Fruit fly (Drosophila melanogaster) whole organism, embryonic: ENCODE measurements around the gene Bap111.

Source experiments
- Adf1 ChIP-seq: fragments of 200-800 bp; sonication (Bioruptor generic); IDR thresholded peaks from 2 replicates; pipeline ENCODE4 v1.3.6; 2022; ENCODE audit warnings: missing biosample characterization, missing genetic modification characterization
- B-H1 ChIP-seq: fragments of 200-800 bp; sonication (Bioruptor generic); IDR thresholded peaks from 3 replicates; pipeline ENCODE4 v1.3.6; 2022; ENCODE audit warnings: missing biosample characterization, missing genetic modification characterization
- Bgb ChIP-seq: fragments of 200-800 bp; sonication (Bioruptor generic); IDR thresholded peaks from 2 replicates; pipeline ENCODE4 v1.3.6; 2022; ENCODE audit warnings: missing biosample characterization, missing genetic modification characterization; ENCODE audit not compliant: partially characterized antibody
- CG10959 ChIP-seq: fragments of 200-800 bp; sonication (Bioruptor generic); IDR thresholded peaks from 2 replicates; pipeline ENCODE4 v1.3.6; 2022; ENCODE audit warnings: missing biosample characterization, missing genetic modification characterization
- CG12071 ChIP-seq: fragments of 200-800 bp; sonication (Bioruptor generic); optimal IDR thresholded peaks from 3 replicates; lab custom pipeline; 2018; ENCODE audit warnings: missing biosample characterization, mild to moderate bottlenecking, missing genetic modification characterization
- CG12299 ChIP-seq: fragments of 200-800 bp; sonication (Bioruptor generic); optimal IDR thresholded peaks from 2 replicates; lab custom pipeline; 2018; ENCODE audit warnings: missing biosample characterization, mild to moderate bottlenecking, missing genetic modification characterization
- CG12769 ChIP-seq: fragments of 200-800 bp; sonication (Bioruptor generic); optimal IDR thresholded peaks from 2 replicates; lab custom pipeline; 2019; ENCODE audit warnings: missing biosample characterization, mild to moderate bottlenecking, missing genetic modification characterization, moderate library complexity
- CG14014 ChIP-seq: fragments of 200-800 bp; sonication (Bioruptor generic); IDR thresholded peaks from 2 replicates; pipeline ENCODE4 v1.3.6; 2022; ENCODE audit warnings: missing biosample characterization, missing genetic modification characterization
- CG14441 ChIP-seq: fragments of 200-800 bp; sonication (Bioruptor generic); IDR thresholded peaks from 2 replicates; pipeline ENCODE4 v1.3.6; 2022; ENCODE audit warnings: missing biosample characterization, missing genetic modification characterization
- CG16779 ChIP-seq: fragments of 200-800 bp; sonication (Bioruptor generic); IDR thresholded peaks from 2 replicates; pipeline ENCODE4 v1.3.6; 2022; ENCODE audit warnings: missing biosample characterization, missing genetic modification characterization
- CG18476 ChIP-seq: fragments of 200-800 bp; sonication (Bioruptor generic); optimal IDR thresholded peaks from 2 replicates; lab custom pipeline; 2016; ENCODE audit warnings: missing biosample characterization, mild to moderate bottlenecking, missing genetic modification characterization
- CG3163 ChIP-seq: fragments of 200-800 bp; sonication (Bioruptor generic); optimal IDR thresholded peaks from 3 replicates; lab custom pipeline; 2016; ENCODE audit warnings: missing biosample characterization, missing genetic modification characterization
- CG34376 ChIP-seq: fragments of 200-800 bp; sonication (Bioruptor generic); optimal IDR thresholded peaks from 2 replicates; lab custom pipeline; 2018; ENCODE audit warnings: missing biosample characterization, mild to moderate bottlenecking, missing genetic modification characterization
- CG4360 ChIP-seq: fragments of 200-800 bp; sonication (Bioruptor generic); IDR thresholded peaks from 2 replicates; pipeline ENCODE4 v1.3.6; 2022; ENCODE audit warnings: missing biosample characterization, missing genetic modification characterization
- CG4404 ChIP-seq: fragments of 200-800 bp; sonication (Bioruptor generic); IDR thresholded peaks from 2 replicates; pipeline ENCODE4 v1.3.6; 2022; ENCODE audit warnings: missing biosample characterization, missing genetic modification characterization
- CG4730 ChIP-seq: fragments of 200-800 bp; sonication (Bioruptor generic); IDR thresholded peaks from 2 replicates; pipeline ENCODE4 v1.3.6; 2022; ENCODE audit warnings: missing biosample characterization, missing genetic modification characterization
- CG5180 ChIP-seq: fragments of 200-800 bp; sonication (Bioruptor generic); optimal IDR thresholded peaks from 3 replicates; lab custom pipeline; 2017; ENCODE audit warnings: missing biosample characterization, missing genetic modification characterization, mild to moderate bottlenecking, moderate library complexity, missing genetic modification reagents
- CG8281 ChIP-seq: fragments of 200-800 bp; sonication (Bioruptor generic); optimal IDR thresholded peaks from 2 replicates; lab custom pipeline; 2018; ENCODE audit warnings: missing biosample characterization, mild to moderate bottlenecking, missing genetic modification characterization, moderate library complexity
- CG8388 ChIP-seq: fragments of 200-800 bp; sonication (Bioruptor generic); optimal IDR thresholded peaks from 2 replicates; lab custom pipeline; 2019; ENCODE audit warnings: missing biosample characterization, mild to moderate bottlenecking, missing genetic modification characterization, moderate library complexity
- CkIIα-i1 ChIP-seq: fragments of 200-800 bp; sonication (Bioruptor generic); IDR thresholded peaks from 2 replicates; pipeline ENCODE4 v1.3.6; 2022; ENCODE audit warnings: missing biosample characterization, missing genetic modification characterization
- Mes4 ChIP-seq: fragments of 200-800 bp; sonication (Bioruptor generic); optimal IDR thresholded peaks from 2 replicates; lab custom pipeline; 2016; ENCODE audit warnings: missing biosample characterization, missing genetic modification characterization
- NfI ChIP-seq: fragments of 200-800 bp; sonication (Bioruptor generic); optimal IDR thresholded peaks from 3 replicates; lab custom pipeline; 2018; ENCODE audit warnings: missing biosample characterization, mild to moderate bottlenecking, missing genetic modification characterization, moderate library complexity
- Pdp1 ChIP-seq, 2 experiments: fragments of 200-800 bp; sonication (Bioruptor generic); optimal IDR thresholded peaks; 3 replicates each; lab custom pipeline; 2016; ENCODE audit warnings: missing biosample characterization in 2 of 2, missing genetic modification characterization in 2 of 2, mild to moderate bottlenecking in 1 of 2, moderate library complexity in 1 of 2
- Ptx1 ChIP-seq: fragments of 200-800 bp; sonication (Bioruptor generic); IDR thresholded peaks from 2 replicates; pipeline ENCODE4 v1.3.6; 2022; ENCODE audit warnings: missing biosample characterization, missing genetic modification characterization
- Sox100B ChIP-seq: fragments of 200-800 bp; sonication (Bioruptor generic); optimal IDR thresholded peaks from 3 replicates; lab custom pipeline; 2018; ENCODE audit warnings: missing biosample characterization, mild to moderate bottlenecking, missing genetic modification characterization
- Sry-δ ChIP-seq: fragments of 200-800 bp; sonication (Bioruptor generic); optimal IDR thresholded peaks from 2 replicates; lab custom pipeline; 2016; ENCODE audit warnings: missing biosample characterization, missing genetic modification characterization
- Ssrp ChIP-seq: fragments of 200-800 bp; sonication (Bioruptor generic); optimal IDR thresholded peaks from 2 replicates; lab custom pipeline; 2018; ENCODE audit warnings: missing biosample characterization, mild to moderate bottlenecking, missing genetic modification characterization, moderate library complexity
- YL-1 ChIP-seq: fragments of 200-800 bp; sonication (Bioruptor generic); optimal IDR thresholded peaks from 3 replicates; lab custom pipeline; 2017; ENCODE audit warnings: missing biosample characterization, mild to moderate bottlenecking, missing genetic modification characterization
- amos ChIP-seq: fragments of 200-800 bp; sonication (Bioruptor generic); IDR thresholded peaks from 2 replicates; pipeline ENCODE4 v1.3.6; 2022; ENCODE audit warnings: missing biosample characterization, missing genetic modification characterization; ENCODE audit not compliant: partially characterized antibody
- chm ChIP-seq: fragments of 200-800 bp; sonication (Bioruptor generic); IDR thresholded peaks from 2 replicates; pipeline ENCODE4 v1.3.6; 2022; ENCODE audit warnings: missing biosample characterization, missing genetic modification characterization
- chn ChIP-seq: fragments of 200-800 bp; sonication (Bioruptor generic); optimal IDR thresholded peaks from 2 replicates; lab custom pipeline; 2016; ENCODE audit warnings: missing biosample characterization, missing genetic modification characterization
- cwo ChIP-seq: fragments of 200-800 bp; sonication (Bioruptor generic); optimal IDR thresholded peaks from 3 replicates; lab custom pipeline; 2017; ENCODE audit warnings: missing biosample characterization, missing genetic modification characterization, mild to moderate bottlenecking, moderate library complexity, missing genetic modification reagents
- da ChIP-seq: fragments of 200-800 bp; sonication (Bioruptor generic); optimal IDR thresholded peaks from 2 replicates; lab custom pipeline; 2016; ENCODE audit warnings: missing biosample characterization, missing genetic modification characterization
- disco-r ChIP-seq: fragments of 200-800 bp; sonication (Bioruptor generic); optimal IDR thresholded peaks from 2 replicates; lab custom pipeline; 2016; ENCODE audit warnings: missing biosample characterization, missing genetic modification characterization
- dmrt99B ChIP-seq: fragments of 200-800 bp; sonication (Bioruptor generic); optimal IDR thresholded peaks from 2 replicates; lab custom pipeline; 2018; ENCODE audit warnings: missing biosample characterization, mild to moderate bottlenecking, missing genetic modification characterization, moderate library complexity
- exex ChIP-seq: fragments of 200-800 bp; sonication (Bioruptor generic); optimal IDR thresholded peaks from 4 replicates; lab custom pipeline; 2018; ENCODE audit warnings: missing biosample characterization, mild to moderate bottlenecking, missing genetic modification characterization, moderate library complexity
- fd96Cb ChIP-seq: fragments of 200-800 bp; sonication (Bioruptor generic); optimal IDR thresholded peaks from 2 replicates; lab custom pipeline; 2018; ENCODE audit warnings: missing biosample characterization, mild to moderate bottlenecking, missing genetic modification characterization, moderate library complexity
- hb ChIP-seq: fragments of 200-800 bp; sonication (Bioruptor generic); IDR thresholded peaks from 3 replicates; pipeline ENCODE4 v1.3.6; 2022; ENCODE audit warnings: missing biosample characterization, missing genetic modification characterization; ENCODE audit not compliant: partially characterized antibody
- kah ChIP-seq: fragments of 200-800 bp; sonication (Bioruptor generic); optimal IDR thresholded peaks from 2 replicates; lab custom pipeline; 2018; ENCODE audit warnings: missing biosample characterization, mild to moderate bottlenecking, missing genetic modification characterization
- klu ChIP-seq: fragments of 200-800 bp; sonication (Bioruptor generic); IDR thresholded peaks from 2 replicates; pipeline ENCODE4 v1.3.6; 2022; ENCODE audit warnings: missing biosample characterization, missing genetic modification characterization
- lbe ChIP-seq: fragments of 200-800 bp; sonication (Bioruptor generic); optimal IDR thresholded peaks from 2 replicates; lab custom pipeline; 2016; ENCODE audit warnings: missing biosample characterization, mild to moderate bottlenecking, missing genetic modification characterization
- lmd ChIP-seq: fragments of 200-800 bp; sonication (Bioruptor generic); IDR thresholded peaks from 2 replicates; pipeline ENCODE4 v1.3.6; 2022; ENCODE audit warnings: missing biosample characterization, missing genetic modification characterization
- mirr ChIP-seq: fragments of 200-800 bp; sonication (Bioruptor generic); optimal IDR thresholded peaks from 3 replicates; lab custom pipeline; 2018; ENCODE audit warnings: missing biosample characterization, mild to moderate bottlenecking, missing genetic modification characterization
- nerfin-2 ChIP-seq: fragments of 200-800 bp; sonication (Bioruptor generic); IDR thresholded peaks from 2 replicates; pipeline ENCODE4 v1.3.6; 2022; ENCODE audit warnings: missing biosample characterization, missing genetic modification characterization; ENCODE audit not compliant: partially characterized antibody
- odd ChIP-seq: fragments of 200-800 bp; sonication (Bioruptor generic); optimal IDR thresholded peaks from 2 replicates; lab custom pipeline; 2017; ENCODE audit warnings: missing biosample characterization, mild to moderate bottlenecking, missing genetic modification characterization
- repo ChIP-seq: fragments of 200-800 bp; sonication (Bioruptor generic); optimal IDR thresholded peaks from 2 replicates; lab custom pipeline; 2016; ENCODE audit warnings: missing biosample characterization, missing genetic modification characterization
- slou ChIP-seq: fragments of 200-800 bp; sonication (Bioruptor generic); optimal IDR thresholded peaks from 3 replicates; lab custom pipeline; 2016; ENCODE audit warnings: missing biosample characterization, missing genetic modification characterization
- tna ChIP-seq: fragments of 200-800 bp; sonication (Bioruptor generic); IDR thresholded peaks from 2 replicates; pipeline ENCODE4 v1.3.6; 2022; ENCODE audit warnings: missing biosample characterization, missing genetic modification characterization; ENCODE audit not compliant: partially characterized antibody
- trem ChIP-seq: fragments of 200-800 bp; optimal IDR thresholded peaks from 3 replicates; lab custom pipeline; 2019; ENCODE audit warnings: missing biosample characterization, mild to moderate bottlenecking, missing genetic modification characterization, moderate library complexity
- yki ChIP-seq: fragments of >200 bp; optimal IDR thresholded peaks from 3 replicates; lab custom pipeline; 2018

The Bap111 gene

dm6 chrX:9152127-9152598 lies 3.1 kb downstream of the Bap111 start (continued):
- no peak for TF ChIP-seq CG16779 (GFP tag; lab: Robert Waterston, UW)
- peak; percentile 58 for TF ChIP-seq YL-1 (GFP tag; lab: Kevin White, UChicago)
- no peak for TF ChIP-seq CG12769 (tag; lab: Kevin White, UChicago)
- TF ChIP-seq NfI = peak; percentile 19
- no peak for TF ChIP-seq repo (GFP tag; lab: Kevin White, UChicago)
- TF ChIP-seq CG12299 (tag; lab: Kevin White, UChicago) = no peak
- no peak for TF ChIP-seq CG4404 (GFP tag; lab: Robert Waterston, UW)
- peak; percentile 86 for TF ChIP-seq chn (GFP tag; lab: Kevin White, UChicago)
- peak; percentile 59; the same call in 1 of the 2 replicates for TF ChIP-seq CG14014 (GFP tag; lab: Robert Waterston, UW)
- no peak for TF ChIP-seq hb (GFP tag; lab: Robert Waterston, UW)
- no peak for TF ChIP-seq dmrt99B (tag; lab: Kevin White, UChicago)
- TF ChIP-seq CG10959 (GFP tag; lab: Robert Waterston, UW) = peak; percentile 71
- no peak for TF ChIP-seq fd96Cb
- TF ChIP-seq da (GFP tag; lab: Kevin White, UChicago) = no peak
- peak; percentile 57; the same call in 1 of the 2 replicates for TF ChIP-seq Ptx1 (GFP tag; lab: Robert Waterston, UW)
- TF ChIP-seq tna (GFP tag; lab: Robert Waterston, UW) = peak; percentile 18; the same call in 1 of the 2 replicates
- no peak for TF ChIP-seq CG8281
- peak; percentile 33; the same call in 1 of the 2 replicates for TF ChIP-seq amos (GFP tag; lab: Robert Waterston, UW)
- TF ChIP-seq kah = no peak
- no peak for TF ChIP-seq klu (GFP tag; lab: Robert Waterston, UW)
- peak in 1 of 2 experiments; percentile 47 for TF ChIP-seq Pdp1 (GFP tag; optimal IDR thresholded peaks at IDR 0.05; lab: Kevin White, UChicago)
- TF ChIP-seq B-H1 (GFP tag; lab: Robert Waterston, UW) = no peak
- TF ChIP-seq cwo = peak; percentile 39
- no peak for TF ChIP-seq CG3163 (GFP tag; lab: Kevin White, UChicago)
- TF ChIP-seq CkIIα-i1 (GFP tag; lab: Robert Waterston, UW) = no peak
- TF ChIP-seq exex (tag; lab: Kevin White, UChicago) = peak; percentile 22
- peak; percentile 7 for TF ChIP-seq Sry-δ (GFP tag; lab: Kevin White, UChicago)
- TF ChIP-seq Sox100B (GFP tag; lab: Kevin White, UChicago) = no peak
- TF ChIP-seq lbe (GFP tag; lab: Kevin White, UChicago) = peak; percentile 70
- TF ChIP-seq slou (GFP tag; lab: Kevin White, UChicago) = peak; percentile 9
- TF ChIP-seq CG12071 (GFP tag; lab: Kevin White, UChicago) = no peak
- peak; percentile 6 for TF ChIP-seq Ssrp (tag; lab: Kevin White, UChicago)
- TF ChIP-seq CG4360 = no peak
- peak; percentile 22; the same call in 1 of the 2 replicates for TF ChIP-seq nerfin-2 (GFP tag; lab: Robert Waterston, UW)
- TF ChIP-seq lmd (GFP tag; lab: Robert Waterston, UW) = no peak
- no peak for TF ChIP-seq CG18476 (GFP tag; lab: Kevin White, UChicago)
- peak; percentile 41 for TF ChIP-seq trem (tag; lab: Kevin White, UChicago)
- peak; percentile 45 for TF ChIP-seq Adf1
- no peak for TF ChIP-seq disco-r (GFP tag; lab: Kevin White, UChicago)
- no peak for TF ChIP-seq CG8388 (GFP tag; lab: Kevin White, UChicago)
- no peak for TF ChIP-seq yki
- TF ChIP-seq CG14441 (GFP tag; lab: Robert Waterston, UW) = peak; percentile 53
- TF ChIP-seq chm = peak; percentile 64; the same call in 1 of the 2 replicates
- 0 out of 2 replicates have a peak, but pooled peaks have one; percentile 30 for TF ChIP-seq Bgb (GFP tag; lab: Robert Waterston, UW)
- TF ChIP-seq Mes4 (GFP tag; lab: Kevin White, UChicago) = no peak
- TF ChIP-seq odd = no peak
- TF ChIP-seq CG4730 (GFP tag; lab: Robert Waterston, UW) = no peak
- TF ChIP-seq CG5180 (GFP tag; lab: Kevin White, UChicago) = peak; percentile 36
- peak; percentile 59 for TF ChIP-seq CG34376 (GFP tag; lab: Kevin White, UChicago)
- TF ChIP-seq mirr (GFP tag; lab: Kevin White, UChicago) = peak; percentile 67
